Worm (Caenorhabditis elegans): Measurements from ENCODE around the gene T14G8.6.
A peak's percentile ranks its signal among the peaks of the same experiment; 100 is the strongest.

T14G8.6 gene

DNA sequence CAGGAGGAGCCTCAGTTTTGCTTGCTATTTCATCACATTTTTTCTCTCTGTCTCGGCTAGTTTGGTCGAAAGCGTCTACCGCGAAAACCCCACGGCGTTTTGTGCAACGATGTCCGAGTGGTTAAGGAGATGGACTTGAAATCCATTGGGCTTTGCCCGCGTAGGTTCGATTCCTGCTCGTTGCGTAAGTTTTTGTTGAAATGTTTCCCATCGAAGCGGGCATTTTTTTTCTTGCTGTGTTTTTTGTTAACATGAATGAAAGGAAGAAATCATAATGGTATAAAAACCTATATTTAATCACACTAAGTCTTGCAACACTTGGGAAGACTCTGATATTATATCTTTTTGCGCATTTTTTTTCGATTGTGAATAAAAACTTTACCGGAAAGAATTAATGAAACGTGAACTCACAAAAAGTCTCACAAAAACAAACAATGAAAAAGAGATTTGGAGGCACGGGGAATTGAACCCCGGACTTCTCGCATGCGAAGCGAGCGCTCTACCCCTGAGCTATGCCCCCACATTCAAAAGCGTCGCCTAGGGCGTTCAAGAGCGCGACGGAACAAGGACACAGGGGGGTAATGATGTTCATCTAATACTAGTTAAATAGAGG, 27.3 kb upstream of the T14G8.6 start:
- peak; percentile 61; the same call in 1 of the 2 replicates for TF ChIP-seq klf-2 (GFP tag; conservative IDR thresholded peaks at IDR 0.05)
- peak; percentile 68 for TF ChIP-seq cog-1 (tag; optimal IDR thresholded peaks at IDR 0.05)
- peak; percentile 68; the same call in 1 of the 2 replicates for TF ChIP-seq ztf-29 (GFP tag; IDR thresholded peaks at IDR 0.05)
- peak; percentile 81 for TF ChIP-seq ref-1 (GFP tag; conservative IDR thresholded peaks at IDR 0.05)
- peak; percentile 89 for TF ChIP-seq tab-1 (GFP tag; IDR thresholded peaks at IDR 0.05)
- TF ChIP-seq med-1 (GFP tag; optimal IDR thresholded peaks at IDR 0.05; ENCODE audit: insufficient read depth) = peak; percentile 14
- peak; percentile 86 for TF ChIP-seq ztf-23 (GFP tag; IDR thresholded peaks at IDR 0.05)
- peak; percentile 70 for TF ChIP-seq T22C8.4 (GFP tag; IDR thresholded peaks at IDR 0.05)
- TF ChIP-seq flt-1 (GFP tag; IDR thresholded peaks at IDR 0.05) = peak; percentile 90

DNA sequence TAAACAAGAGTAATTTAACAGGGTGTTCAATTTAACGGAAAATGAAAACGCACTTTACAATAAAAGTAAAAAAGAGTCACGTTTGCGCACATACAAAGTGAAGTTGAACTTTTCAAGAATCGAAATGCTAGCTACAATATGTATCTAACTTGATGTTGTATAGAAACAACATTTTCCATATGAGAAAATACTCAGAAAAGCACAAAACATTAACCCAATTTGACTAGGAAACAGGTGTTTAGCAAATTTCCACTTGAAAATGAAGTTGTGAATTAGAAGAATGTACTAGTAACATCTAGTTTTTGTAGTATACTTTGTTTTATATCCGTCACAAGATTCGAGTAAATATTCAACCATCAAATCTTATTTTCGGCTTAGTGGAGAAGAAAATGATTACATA, 22.2 kb upstream of the T14G8.6 start, which contains the start of gene gpc-1:
gpc-1 (minus strand) TSS at position 117 of the 400 bp plus-strand sequence.
- TF ChIP-seq tab-1 (GFP tag; IDR thresholded peaks at IDR 0.05) = no peak
- TF ChIP-seq cog-1 (tag; optimal IDR thresholded peaks at IDR 0.05) = no peak
- no peak for TF ChIP-seq med-1 (GFP tag; optimal IDR thresholded peaks at IDR 0.05; ENCODE audit: insufficient read depth)
- TF ChIP-seq flt-1 (GFP tag; IDR thresholded peaks at IDR 0.05) = no peak
- no peak for TF ChIP-seq ztf-29 (GFP tag; IDR thresholded peaks at IDR 0.05)
- no peak for TF ChIP-seq klf-2 (GFP tag; conservative IDR thresholded peaks at IDR 0.05)
- TF ChIP-seq T22C8.4 (GFP tag; IDR thresholded peaks at IDR 0.05) = no peak

DNA sequence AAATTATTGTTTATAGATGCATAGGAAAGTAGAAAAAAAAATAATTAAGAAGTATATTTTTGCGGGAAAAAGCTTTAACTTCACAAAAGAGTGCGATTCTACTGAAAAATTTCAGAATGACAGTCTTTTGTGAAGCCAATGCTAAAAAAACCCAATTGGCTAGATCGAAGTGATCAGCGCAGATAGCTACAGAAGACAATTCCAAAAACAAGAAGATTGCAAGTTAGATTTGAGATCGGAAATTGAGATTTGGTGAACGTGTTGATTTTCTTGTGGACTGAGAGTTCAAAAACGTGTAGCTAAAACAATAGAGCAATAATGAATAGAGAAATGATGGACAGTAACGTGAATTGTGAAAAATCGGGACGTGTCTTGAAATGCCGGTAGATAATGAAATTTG, 18.5 kb upstream of the T14G8.6 start:
- TF ChIP-seq cog-1 (tag; optimal IDR thresholded peaks at IDR 0.05) (no peak), flt-1 (GFP tag; IDR thresholded peaks at IDR 0.05) (no peak), ref-1 (GFP tag; conservative IDR thresholded peaks at IDR 0.05) (no peak), klf-2 (GFP tag; conservative IDR thresholded peaks at IDR 0.05) (no peak)

DNA sequence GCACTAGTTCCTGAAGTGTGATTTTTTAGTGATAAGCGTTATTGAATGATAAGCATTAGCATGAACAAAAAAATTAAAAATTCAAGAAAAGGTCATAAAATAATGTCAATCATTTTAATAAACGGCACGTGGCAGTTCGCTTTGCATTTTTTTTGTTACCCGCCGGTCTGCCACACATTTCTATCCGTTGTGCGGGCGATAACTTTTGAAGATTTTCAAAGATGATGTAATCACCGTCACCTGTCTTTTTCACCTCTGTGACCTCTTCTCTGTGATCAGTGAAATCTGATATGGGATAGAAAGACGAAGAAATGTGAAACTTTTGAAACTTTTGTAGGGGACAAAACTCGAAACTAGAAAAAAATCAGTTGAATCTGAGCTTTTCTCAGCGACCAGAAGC, 15.3 kb upstream of the T14G8.6 start:
- no peak for TF ChIP-seq cog-1 (tag; optimal IDR thresholded peaks at IDR 0.05)
- TF ChIP-seq med-1 (GFP tag; optimal IDR thresholded peaks at IDR 0.05; ENCODE audit: insufficient read depth) = no peak
- TF ChIP-seq ref-1 (GFP tag; conservative IDR thresholded peaks at IDR 0.05) = no peak
- no peak for TF ChIP-seq ztf-29 (GFP tag; IDR thresholded peaks at IDR 0.05)
- TF ChIP-seq T22C8.4 (GFP tag; IDR thresholded peaks at IDR 0.05) = no peak
- no peak for TF ChIP-seq klf-2 (GFP tag; conservative IDR thresholded peaks at IDR 0.05)
- TF ChIP-seq tab-1 (GFP tag; IDR thresholded peaks at IDR 0.05) = no peak
- no peak for TF ChIP-seq ztf-23 (GFP tag; IDR thresholded peaks at IDR 0.05)
- no peak for TF ChIP-seq flt-1 (GFP tag; IDR thresholded peaks at IDR 0.05)

DNA sequence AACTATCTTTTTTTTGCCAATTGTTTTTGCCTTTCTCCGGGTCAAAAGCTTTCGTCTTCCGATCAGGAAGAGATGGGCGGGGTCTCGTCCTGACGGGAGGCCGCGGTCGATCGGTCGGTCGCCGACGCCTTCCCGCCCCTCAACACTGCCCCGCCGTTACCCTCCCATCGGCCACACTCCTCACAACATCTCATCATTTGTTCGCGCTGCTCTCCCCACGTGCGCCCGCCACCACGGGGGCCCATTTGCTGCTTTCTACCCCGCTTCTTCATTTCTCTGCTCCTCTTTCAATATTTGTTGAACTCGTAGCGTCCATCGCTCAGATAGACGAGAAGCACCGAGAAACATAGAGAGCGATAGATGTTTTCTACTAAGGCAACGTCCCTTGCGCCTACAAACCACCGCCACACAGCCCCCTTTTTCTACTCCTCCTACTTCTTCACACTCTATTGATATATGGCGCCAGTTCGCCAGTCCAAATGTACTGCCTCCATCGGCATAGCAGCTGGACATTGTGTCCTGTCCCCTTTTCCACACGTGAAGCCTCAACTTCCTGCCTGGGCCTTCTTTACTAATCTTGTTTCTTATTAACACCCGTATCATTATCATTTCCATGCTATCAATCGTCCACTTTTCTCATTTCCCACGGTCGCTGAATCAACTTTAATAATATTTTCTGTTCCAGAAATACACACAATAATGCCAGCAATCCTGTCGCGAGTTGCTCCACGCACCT, 14.3 kb upstream of the T14G8.6 start, which contains the start of gene bcat-1:
bcat-1 (plus strand) TSS at position 686 of the 736 bp plus-strand sequence.
- TF ChIP-seq med-1 (GFP tag; optimal IDR thresholded peaks at IDR 0.05; ENCODE audit: insufficient read depth) (no peak), cog-1 (tag; optimal IDR thresholded peaks at IDR 0.05) (peak; percentile 4)

DNA sequence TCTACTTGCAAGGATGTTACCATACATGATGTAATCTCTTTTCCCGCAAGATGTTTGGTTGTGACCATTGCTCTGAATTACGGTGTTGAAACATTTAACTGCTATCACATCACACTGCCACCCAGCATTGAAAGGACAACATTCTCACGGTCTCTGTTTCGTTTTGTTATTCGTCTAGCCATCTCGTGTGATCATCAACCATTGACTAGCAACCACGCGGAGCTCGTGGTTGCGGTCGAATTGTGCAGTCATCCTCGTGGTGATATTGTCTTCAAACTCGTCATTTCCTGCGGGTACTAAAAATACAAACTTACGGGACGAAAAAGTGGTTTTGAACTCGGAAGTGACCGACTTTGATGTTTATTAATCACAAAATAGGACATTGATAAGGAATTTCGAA, 13.0 kb upstream of the T14G8.6 start:
- TF ChIP-seq ztf-29 (GFP tag; IDR thresholded peaks at IDR 0.05) = no peak
- no peak for TF ChIP-seq ref-1 (GFP tag; conservative IDR thresholded peaks at IDR 0.05)
- TF ChIP-seq tab-1 (GFP tag; IDR thresholded peaks at IDR 0.05) = no peak
- no peak for TF ChIP-seq flt-1 (GFP tag; IDR thresholded peaks at IDR 0.05)
- no peak for TF ChIP-seq klf-2 (GFP tag; conservative IDR thresholded peaks at IDR 0.05)
- no peak for TF ChIP-seq T22C8.4 (GFP tag; IDR thresholded peaks at IDR 0.05)
- no peak for TF ChIP-seq med-1 (GFP tag; optimal IDR thresholded peaks at IDR 0.05; ENCODE audit: insufficient read depth)
- no peak for TF ChIP-seq ztf-23 (GFP tag; IDR thresholded peaks at IDR 0.05)
- TF ChIP-seq cog-1 (tag; optimal IDR thresholded peaks at IDR 0.05) = no peak

DNA sequence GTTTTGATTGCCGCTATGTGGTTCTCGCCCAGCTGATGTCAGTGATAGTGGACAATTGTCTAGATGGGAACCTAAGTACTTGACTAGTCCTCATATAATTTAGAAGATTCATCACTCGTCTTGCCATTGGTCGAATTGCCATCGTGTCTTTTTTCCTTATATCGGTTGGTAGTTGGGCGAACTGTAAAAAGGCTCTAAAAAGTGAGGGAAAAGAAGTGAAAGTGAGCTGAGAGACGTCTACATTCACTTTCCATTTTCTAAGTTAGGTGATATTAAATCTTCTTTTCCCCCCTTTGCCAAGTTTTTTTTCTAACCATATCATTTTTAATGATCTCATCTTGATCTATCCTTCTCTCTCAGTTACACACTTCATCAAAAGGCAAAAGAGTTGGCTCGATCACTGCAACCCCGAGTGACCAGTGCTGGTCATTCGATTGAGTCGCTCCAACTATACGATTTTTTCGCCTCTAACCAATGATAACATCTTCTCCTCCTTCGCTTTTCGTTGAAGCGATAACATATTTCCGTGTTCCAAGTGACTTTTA, 12.2 kb upstream of the T14G8.6 start:
- TF ChIP-seq ref-1 (GFP tag; conservative IDR thresholded peaks at IDR 0.05) (no peak), flt-1 (GFP tag; IDR thresholded peaks at IDR 0.05) (no peak), med-1 (GFP tag; optimal IDR thresholded peaks at IDR 0.05; ENCODE audit: insufficient read depth) (no peak), cog-1 (tag; optimal IDR thresholded peaks at IDR 0.05) (no peak), tab-1 (GFP tag; IDR thresholded peaks at IDR 0.05) (no peak), klf-2 (GFP tag; conservative IDR thresholded peaks at IDR 0.05) (no peak), T22C8.4 (GFP tag; IDR thresholded peaks at IDR 0.05) (no peak), ztf-23 (GFP tag; IDR thresholded peaks at IDR 0.05) (no peak), ztf-29 (GFP tag; IDR thresholded peaks at IDR 0.05) (no peak)

DNA sequence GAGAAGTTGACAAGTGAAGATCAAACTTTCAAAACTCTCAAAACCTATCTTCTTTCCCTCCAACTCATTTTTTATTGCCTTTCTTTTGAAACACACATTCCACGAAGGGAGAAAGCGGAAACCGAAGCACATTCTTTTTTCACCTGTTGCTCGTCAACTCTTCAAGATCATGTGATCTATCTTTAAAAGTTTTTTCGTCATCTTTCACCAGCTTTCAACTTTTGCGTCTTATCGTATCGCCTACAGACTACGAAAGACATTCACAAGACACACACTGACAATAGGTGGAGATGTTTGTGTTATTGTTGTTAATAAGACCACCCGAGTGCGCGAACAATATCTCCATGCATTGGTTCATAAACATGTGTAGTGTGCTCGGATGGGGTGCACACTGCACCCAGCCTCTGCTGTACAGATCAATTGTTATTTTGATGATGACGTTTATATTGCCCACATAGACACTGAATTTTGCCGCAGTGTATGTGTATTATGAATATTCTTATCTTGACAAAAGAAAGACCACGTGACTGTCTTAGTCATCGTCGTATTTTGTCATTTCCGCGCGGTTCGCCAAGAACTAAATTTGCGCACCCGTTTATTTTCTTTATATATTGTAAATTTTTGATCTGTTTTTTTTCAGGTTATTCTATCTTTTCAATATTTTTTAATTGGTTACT, 11.2 kb upstream of the T14G8.6 start:
- TF ChIP-seq tab-1 (GFP tag; IDR thresholded peaks at IDR 0.05) (no peak), cog-1 (tag; optimal IDR thresholded peaks at IDR 0.05) (no peak), ref-1 (GFP tag; conservative IDR thresholded peaks at IDR 0.05) (no peak), flt-1 (GFP tag; IDR thresholded peaks at IDR 0.05) (no peak), T22C8.4 (GFP tag; IDR thresholded peaks at IDR 0.05) (no peak), ztf-29 (GFP tag; IDR thresholded peaks at IDR 0.05) (no peak), ztf-23 (GFP tag; IDR thresholded peaks at IDR 0.05) (no peak), med-1 (GFP tag; optimal IDR thresholded peaks at IDR 0.05; ENCODE audit: insufficient read depth) (no peak), klf-2 (GFP tag; conservative IDR thresholded peaks at IDR 0.05) (no peak)
